Fruit fly (Drosophila melanogaster) whole organism, embryonic: Measurements from ENCODE around the gene pim.

Experiments used
- Atf6 ChIP-seq: fragments of 200-800 bp; sonication (Bioruptor generic); IDR thresholded peaks from 2 replicates; pipeline ENCODE4 v1.3.6; 2022; ENCODE audit warnings: missing biosample characterization, missing genetic modification characterization
- CG10431 ChIP-seq: fragments of 200-800 bp; sonication (Bioruptor generic); optimal IDR thresholded peaks from 3 replicates; lab custom pipeline; 2018; ENCODE audit warnings: missing biosample characterization, mild to moderate bottlenecking, missing genetic modification characterization
- CG11695 ChIP-seq: fragments of 200-800 bp; sonication (Bioruptor generic); IDR thresholded peaks from 3 replicates; pipeline ENCODE4 v1.3.6; 2022; ENCODE audit warnings: missing biosample characterization, missing genetic modification characterization
- CG11723 ChIP-seq: fragments of 200-800 bp; sonication (Bioruptor generic); optimal IDR thresholded peaks from 2 replicates; lab custom pipeline; 2017; ENCODE audit warnings: missing biosample characterization, mild to moderate bottlenecking, missing genetic modification characterization
- CG12769 ChIP-seq: fragments of 200-800 bp; sonication (Bioruptor generic); optimal IDR thresholded peaks from 2 replicates; lab custom pipeline; 2019; ENCODE audit warnings: missing biosample characterization, mild to moderate bottlenecking, missing genetic modification characterization, moderate library complexity
- CG13287 ChIP-seq: fragments of 200-800 bp; sonication (Bioruptor generic); IDR thresholded peaks from 2 replicates; pipeline ENCODE4 v1.3.6; 2022; ENCODE audit warnings: missing biosample characterization, missing genetic modification characterization; ENCODE audit not compliant: partially characterized antibody
- CG14965 ChIP-seq: fragments of 200-800 bp; sonication (Bioruptor generic); optimal IDR thresholded peaks from 2 replicates; lab custom pipeline; 2016; ENCODE audit warnings: missing biosample characterization, missing genetic modification characterization, borderline replicate concordance
- CG15073 ChIP-seq: fragments of 200-800 bp; sonication (Bioruptor generic); optimal IDR thresholded peaks from 2 replicates; lab custom pipeline; 2016; ENCODE audit warnings: missing biosample characterization, missing genetic modification characterization
- CG15269 ChIP-seq: fragments of 200-800 bp; sonication (Bioruptor generic); optimal IDR thresholded peaks from 2 replicates; lab custom pipeline; 2018; ENCODE audit warnings: missing biosample characterization, mild to moderate bottlenecking, missing genetic modification characterization, moderate library complexity
- CG15514 ChIP-seq: fragments of 200-800 bp; sonication (Bioruptor generic); optimal IDR thresholded peaks from 3 replicates; lab custom pipeline; 2017; ENCODE audit warnings: missing biosample characterization, missing genetic modification characterization, mild to moderate bottlenecking, moderate library complexity, missing genetic modification reagents
- CG2889 ChIP-seq: fragments of 200-800 bp; sonication (Bioruptor generic); IDR thresholded peaks from 3 replicates; pipeline ENCODE4 v1.3.6; 2022; ENCODE audit warnings: missing biosample characterization, missing genetic modification characterization
- CG34422 ChIP-seq: fragments of 200-800 bp; sonication (Bioruptor generic); IDR thresholded peaks from 3 replicates; pipeline ENCODE4 v1.3.6; 2022; ENCODE audit warnings: missing biosample characterization, missing genetic modification characterization
- CG4360 ChIP-seq: fragments of 200-800 bp; sonication (Bioruptor generic); IDR thresholded peaks from 2 replicates; pipeline ENCODE4 v1.3.6; 2022; ENCODE audit warnings: missing biosample characterization, missing genetic modification characterization
- CG4820 ChIP-seq: fragments of 200-800 bp; sonication (Bioruptor generic); optimal IDR thresholded peaks from 3 replicates; lab custom pipeline; 2016; ENCODE audit warnings: missing biosample characterization, missing genetic modification characterization
- CG4854 ChIP-seq: fragments of 200-800 bp; sonication (Bioruptor generic); optimal IDR thresholded peaks from 2 replicates; lab custom pipeline; 2016; ENCODE audit warnings: missing biosample characterization, missing genetic modification characterization, inconsistent platforms
- CG7745 ChIP-seq: fragments of 200-800 bp; sonication (Bioruptor generic); optimal IDR thresholded peaks from 2 replicates; lab custom pipeline; 2018; ENCODE audit warnings: missing biosample characterization, mild to moderate bottlenecking, missing genetic modification characterization, moderate library complexity
- CG7928 ChIP-seq: fragments of 200-800 bp; sonication (Bioruptor generic); optimal IDR thresholded peaks from 2 replicates; lab custom pipeline; 2017; ENCODE audit warnings: missing biosample characterization, mild to moderate bottlenecking, missing genetic modification characterization
- CG8478 ChIP-seq: fragments of >200 bp; optimal IDR thresholded peaks from 2 replicates; lab custom pipeline; 2018
- CG8944 ChIP-seq: fragments of 200-800 bp; sonication (Bioruptor generic); optimal IDR thresholded peaks from 3 replicates; lab custom pipeline; 2016; ENCODE audit warnings: missing biosample characterization, missing genetic modification characterization
- CHES-1-like ChIP-seq: fragments of 200-800 bp; sonication (Bioruptor generic); optimal IDR thresholded peaks from 2 replicates; lab custom pipeline; 2016; ENCODE audit warnings: missing biosample characterization, missing genetic modification characterization
- Ets97D ChIP-seq: fragments of 200-800 bp; sonication (Bioruptor generic); optimal IDR thresholded peaks from 3 replicates; lab custom pipeline; 2016; ENCODE audit warnings: missing biosample characterization, missing genetic modification characterization
- HLH4C ChIP-seq: fragments of 200-800 bp; sonication (Bioruptor generic); IDR thresholded peaks from 3 replicates; pipeline ENCODE4 v1.3.6; 2022; ENCODE audit warnings: missing biosample characterization, missing genetic modification characterization; ENCODE audit not compliant: partially characterized antibody
- Hr3 ChIP-seq: fragments of 200-800 bp; sonication (Bioruptor generic); optimal IDR thresholded peaks from 3 replicates; lab custom pipeline; 2016; ENCODE audit warnings: missing biosample characterization, missing genetic modification characterization
- Mrtf ChIP-seq: fragments of 200-800 bp; sonication (Bioruptor generic); IDR thresholded peaks from 3 replicates; pipeline ENCODE4 v1.3.6; 2022; ENCODE audit warnings: missing biosample characterization, missing genetic modification characterization
- Oaz ChIP-seq: fragments of 200-800 bp; sonication (Bioruptor generic); IDR thresholded peaks from 2 replicates; pipeline ENCODE4 v1.3.6; 2022; ENCODE audit warnings: missing biosample characterization, missing genetic modification characterization
- Pdp1 ChIP-seq, 2 experiments: fragments of 200-800 bp; sonication (Bioruptor generic); optimal IDR thresholded peaks; 3 replicates each; lab custom pipeline; 2016; ENCODE audit warnings: missing biosample characterization in 2 of 2, missing genetic modification characterization in 2 of 2, mild to moderate bottlenecking in 1 of 2, moderate library complexity in 1 of 2
- Sin3A ChIP-seq: fragments of >200 bp; optimal IDR thresholded peaks from 2 replicates; lab custom pipeline; 2018
- Sox102F ChIP-seq: fragments of 200-800 bp; sonication (Bioruptor generic); optimal IDR thresholded peaks from 2 replicates; lab custom pipeline; 2018; ENCODE audit warnings: missing biosample characterization, mild to moderate bottlenecking, missing genetic modification characterization, moderate library complexity
- Sry-δ ChIP-seq: fragments of 200-800 bp; sonication (Bioruptor generic); optimal IDR thresholded peaks from 2 replicates; lab custom pipeline; 2016; ENCODE audit warnings: missing biosample characterization, missing genetic modification characterization
- TFAM ChIP-seq: fragments of 200-800 bp; sonication (Bioruptor generic); optimal IDR thresholded peaks from 2 replicates; lab custom pipeline; 2017; ENCODE audit warnings: missing biosample characterization, missing genetic modification characterization, inconsistent platforms
- Trl ChIP-seq, 3 experiments: fragments of >200 bp in 2 of 3; fragments of 200-800 bp in 1 of 3; sonication (Bioruptor generic) in 1 of 3; optimal IDR thresholded peaks; 2 replicates in 1 of 3; 3 replicates in 2 of 3; lab custom pipeline; 2016 to 2017; ENCODE audit warnings: missing biosample characterization in 1 of 3, missing genetic modification characterization in 1 of 3
- Usf ChIP-seq: fragments of 200-800 bp; sonication (Bioruptor generic); optimal IDR thresholded peaks from 2 replicates; lab custom pipeline; 2017; ENCODE audit warnings: missing genotype, missing biosample characterization, missing genetic modification characterization
- ab ChIP-seq: fragments of 200-800 bp; sonication (Bioruptor generic); optimal IDR thresholded peaks from 2 replicates; lab custom pipeline; 2016; ENCODE audit warnings: missing biosample characterization, missing genetic modification characterization
- ara ChIP-seq: fragments of 200-800 bp; sonication (Bioruptor generic); IDR thresholded peaks from 2 replicates; pipeline ENCODE4 v1.3.6; 2022; ENCODE audit warnings: missing biosample characterization, missing genetic modification characterization
- ash1 ChIP-seq: fragments of 200-800 bp; sonication (Bioruptor generic); optimal IDR thresholded peaks from 2 replicates; lab custom pipeline; 2018; ENCODE audit warnings: missing biosample characterization, mild to moderate bottlenecking, missing genetic modification characterization
- ato ChIP-seq: fragments of 200-800 bp; sonication (Bioruptor generic); IDR thresholded peaks from 2 replicates; pipeline ENCODE4 v1.3.6; 2022; ENCODE audit warnings: missing biosample characterization, missing genetic modification characterization; ENCODE audit not compliant: partially characterized antibody
- disco-r ChIP-seq: fragments of 200-800 bp; sonication (Bioruptor generic); optimal IDR thresholded peaks from 2 replicates; lab custom pipeline; 2016; ENCODE audit warnings: missing biosample characterization, missing genetic modification characterization
- fd64A ChIP-seq: fragments of 200-800 bp; sonication (Bioruptor generic); optimal IDR thresholded peaks from 3 replicates; lab custom pipeline; 2018; ENCODE audit warnings: missing biosample characterization, mild to moderate bottlenecking, missing genetic modification characterization
- fd96Cb ChIP-seq: fragments of 200-800 bp; sonication (Bioruptor generic); optimal IDR thresholded peaks from 2 replicates; lab custom pipeline; 2018; ENCODE audit warnings: missing biosample characterization, mild to moderate bottlenecking, missing genetic modification characterization, moderate library complexity
- gcm ChIP-seq: fragments of 200-800 bp; sonication (Bioruptor generic); optimal IDR thresholded peaks from 2 replicates; lab custom pipeline; 2019; ENCODE audit warnings: missing biosample characterization, mild to moderate bottlenecking, missing genetic modification characterization, moderate library complexity
- gsb ChIP-seq: fragments of 200-800 bp; sonication (Bioruptor generic); IDR thresholded peaks from 2 replicates; pipeline ENCODE4 v1.3.6; 2022; ENCODE audit warnings: missing biosample characterization, missing genetic modification characterization
- hbn ChIP-seq: fragments of 200-800 bp; sonication (Bioruptor generic); IDR thresholded peaks from 2 replicates; pipeline ENCODE4 v1.3.6; 2022; ENCODE audit warnings: missing biosample characterization, missing genetic modification characterization; ENCODE audit not compliant: partially characterized antibody
- nerfin-1 ChIP-seq: fragments of 200-800 bp; sonication (Bioruptor generic); optimal IDR thresholded peaks from 3 replicates; lab custom pipeline; 2019; ENCODE audit warnings: missing biosample characterization, mild to moderate bottlenecking, missing genetic modification characterization, moderate library complexity
- pfk ChIP-seq: fragments of 200-800 bp; sonication (Bioruptor generic); optimal IDR thresholded peaks from 2 replicates; lab custom pipeline; 2018; ENCODE audit warnings: missing biosample characterization, mild to moderate bottlenecking, missing genetic modification characterization, moderate library complexity
- pzg ChIP-seq: fragments of 200-800 bp; sonication (Bioruptor generic); optimal IDR thresholded peaks from 3 replicates; lab custom pipeline; 2018; ENCODE audit warnings: missing biosample characterization, mild to moderate bottlenecking, missing genetic modification characterization, moderate library complexity
- run ChIP-seq: fragments of 200-800 bp; sonication (Bioruptor generic); optimal IDR thresholded peaks from 3 replicates; lab custom pipeline; 2018; ENCODE audit warnings: missing biosample characterization, mild to moderate bottlenecking, missing genetic modification characterization
- sd ChIP-seq: fragments of 200-800 bp; sonication (Bioruptor generic); optimal IDR thresholded peaks from 3 replicates; lab custom pipeline; 2018; ENCODE audit warnings: missing biosample characterization, mild to moderate bottlenecking, missing genetic modification characterization, moderate library complexity
- sim ChIP-seq: fragments of 200-800 bp; sonication (Bioruptor generic); IDR thresholded peaks from 2 replicates; pipeline ENCODE4 v1.3.6; 2022; ENCODE audit warnings: missing biosample characterization, missing genetic modification characterization
- sug ChIP-seq: fragments of 200-800 bp; optimal IDR thresholded peaks from 2 replicates; lab custom pipeline; 2019; ENCODE audit warnings: missing biosample characterization, mild to moderate bottlenecking, missing genetic modification characterization, moderate library complexity
- trh ChIP-seq: fragments of 200-800 bp; sonication (Bioruptor generic); optimal IDR thresholded peaks from 2 replicates; lab custom pipeline; 2016; ENCODE audit warnings: missing biosample characterization, missing genetic modification characterization
- zfh2 ChIP-seq: fragments of 200-800 bp; sonication (Bioruptor generic); optimal IDR thresholded peaks from 2 replicates; lab custom pipeline; 2016; ENCODE audit warnings: missing biosample characterization, missing genetic modification characterization

The pim gene

DNA sequence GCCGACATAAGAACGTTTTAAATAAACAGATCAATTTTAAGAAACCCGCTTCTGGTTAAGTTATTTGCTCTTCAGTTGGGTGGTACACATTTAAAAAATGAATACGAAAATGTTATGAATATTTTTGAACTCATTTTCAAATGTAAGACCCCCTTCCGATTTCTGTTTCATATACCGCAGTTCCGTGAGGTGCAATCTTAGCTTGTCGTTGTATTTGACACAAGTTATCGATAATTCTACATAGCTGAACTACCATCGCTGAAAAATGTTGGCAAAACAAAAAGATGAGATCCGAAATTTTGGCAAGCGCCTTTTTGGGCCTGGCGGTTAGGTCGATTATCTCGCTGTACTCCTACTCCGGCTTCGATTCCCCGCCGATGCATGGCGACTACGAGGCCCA, 17.1 kb downstream of the pim start, which contains the start of gene gny (continued):
- no peak for TF ChIP-seq CG2889 (GFP tag; lab: Robert Waterston, UW)
- no peak for TF ChIP-seq nerfin-1 (tag; lab: Kevin White, UChicago)
- no peak for TF ChIP-seq CG14965 (GFP tag; lab: Kevin White, UChicago)
- TF ChIP-seq sug, result peak; percentile 70
- TF ChIP-seq ara, result no peak
- TF ChIP-seq Sox102F (GFP tag; lab: Kevin White, UChicago), result no peak
- no peak for TF ChIP-seq CG10431 (GFP tag; lab: Kevin White, UChicago)
- TF ChIP-seq Pdp1 (GFP tag; optimal IDR thresholded peaks at IDR 0.05; lab: Kevin White, UChicago), result no peak
- TF ChIP-seq CG4854, result no peak
- TF ChIP-seq sd (tag; lab: Kevin White, UChicago), result no peak
- TF ChIP-seq sim (GFP tag; lab: Robert Waterston, UW), result no peak
- TF ChIP-seq run (tag; lab: Kevin White, UChicago), result no peak
- TF ChIP-seq gsb, result no peak
- no peak for TF ChIP-seq CG7928
- TF ChIP-seq CG15073 (GFP tag; lab: Kevin White, UChicago), result no peak
- no peak for TF ChIP-seq zfh2
- no peak for TF ChIP-seq CG8944 (GFP tag; lab: Kevin White, UChicago)
- no peak for TF ChIP-seq CG4820
- TF ChIP-seq fd64A (GFP tag; lab: Kevin White, UChicago), result no peak
- no peak for TF ChIP-seq Oaz (GFP tag; lab: Robert Waterston, UW)
- no peak for TF ChIP-seq ash1 (GFP tag; lab: Kevin White, UChicago)
- no peak for TF ChIP-seq hbn (GFP tag; lab: Robert Waterston, UW)
- peak; percentile 6 for TF ChIP-seq CG15514 (GFP tag; lab: Kevin White, UChicago)
- no peak for TF ChIP-seq Trl (optimal IDR thresholded peaks at IDR 0.05; lab: Kevin White, UChicago)
- TF ChIP-seq Trl (GFP tag; optimal IDR thresholded peaks at IDR 0.05; lab: Kevin White, UChicago), result no peak
- no peak for TF ChIP-seq CG7745 (tag; lab: Kevin White, UChicago)
- TF ChIP-seq CG34422 (GFP tag; lab: Robert Waterston, UW), result no peak
- no peak for TF ChIP-seq fd96Cb (tag; lab: Kevin White, UChicago)
- TF ChIP-seq Usf (GFP tag; lab: Kevin White, UChicago), result no peak
- peak; percentile 81 for TF ChIP-seq pzg (GFP tag; lab: Kevin White, UChicago)
- no peak for TF ChIP-seq CG12769 (tag; lab: Kevin White, UChicago)
- no peak for TF ChIP-seq Mrtf (GFP tag; lab: Robert Waterston, UW)
- no peak for TF ChIP-seq disco-r (GFP tag; lab: Kevin White, UChicago)
- TF ChIP-seq CG13287 (GFP tag; lab: Robert Waterston, UW), result peak; percentile 42; the same call in 1 of the 2 replicates
- TF ChIP-seq Ets97D (GFP tag; lab: Kevin White, UChicago), result peak; percentile 26
- no peak for TF ChIP-seq CG8478 (lab: Kevin White, UChicago)
- no peak for TF ChIP-seq ato (GFP tag; lab: Robert Waterston, UW)
- no peak for TF ChIP-seq CG15269 (tag; lab: Kevin White, UChicago)
- peak; percentile 87 for TF ChIP-seq Sry-δ
- no peak for TF ChIP-seq CHES-1-like
- TF ChIP-seq CG11695 (GFP tag; lab: Robert Waterston, UW), result no peak
- TF ChIP-seq HLH4C (GFP tag; lab: Robert Waterston, UW), result peak; percentile 49; the same call in 2 of the 3 replicates
- TF ChIP-seq ab (GFP tag; lab: Kevin White, UChicago), result no peak
- peak; percentile 2 for TF ChIP-seq Sin3A (lab: Kevin White, UChicago)
- no peak for TF ChIP-seq trh (GFP tag; lab: Kevin White, UChicago)
- no peak for TF ChIP-seq Atf6
- TF ChIP-seq TFAM (GFP tag; lab: Kevin White, UChicago), result no peak
- TF ChIP-seq Hr3 (GFP tag; lab: Kevin White, UChicago), result no peak
- TF ChIP-seq CG4360, result no peak
- TF ChIP-seq CG11723, result no peak
- no peak for TF ChIP-seq gcm (GFP tag; lab: Kevin White, UChicago)
- peak; percentile 97 for TF ChIP-seq pfk (GFP tag; lab: Kevin White, UChicago)
